Fruit fly (Drosophila melanogaster) whole organism, embryonic: ENCODE measurements around the gene sna.

Experiments
- CG1024 ChIP-seq: fragments of 200-800 bp; sonication (Bioruptor generic); IDR thresholded peaks from 2 replicates; pipeline ENCODE4 v1.3.6; 2022; ENCODE audit warnings: missing biosample characterization, missing genetic modification characterization
- CG10321 ChIP-seq: fragments of 200-800 bp; sonication (Bioruptor generic); IDR thresholded peaks from 2 replicates; pipeline ENCODE4 v1.3.6; 2022; ENCODE audit warnings: missing biosample characterization, missing genetic modification characterization
- CG10654 ChIP-seq: fragments of 200-800 bp; sonication (Bioruptor generic); optimal IDR thresholded peaks from 2 replicates; lab custom pipeline; 2016; ENCODE audit warnings: missing biosample characterization, missing genetic modification characterization
- CG13123 ChIP-seq: fragments of 200-800 bp; sonication (Bioruptor generic); optimal IDR thresholded peaks from 2 replicates; lab custom pipeline; 2016; ENCODE audit warnings: missing biosample characterization, missing genetic modification characterization
- CG14014 ChIP-seq: fragments of 200-800 bp; sonication (Bioruptor generic); IDR thresholded peaks from 2 replicates; pipeline ENCODE4 v1.3.6; 2022; ENCODE audit warnings: missing biosample characterization, missing genetic modification characterization
- CG1529 ChIP-seq: fragments of 200-800 bp; sonication (Bioruptor generic); optimal IDR thresholded peaks from 3 replicates; lab custom pipeline; 2018; ENCODE audit warnings: missing biosample characterization, missing genetic modification characterization
- CG17912 ChIP-seq: fragments of 200-800 bp; sonication (Bioruptor generic); optimal IDR thresholded peaks from 2 replicates; lab custom pipeline; 2018; ENCODE audit warnings: missing biosample characterization, mild to moderate bottlenecking, missing genetic modification characterization
- CG30020 ChIP-seq: fragments of 200-800 bp; optimal IDR thresholded peaks from 2 replicates; lab custom pipeline; 2019; ENCODE audit warnings: missing biosample characterization, mild to moderate bottlenecking, missing genetic modification characterization, moderate library complexity
- CG33557 ChIP-seq: fragments of 200-800 bp; sonication (Bioruptor generic); optimal IDR thresholded peaks from 2 replicates; lab custom pipeline; 2019; ENCODE audit warnings: missing biosample characterization, mild to moderate bottlenecking, missing genetic modification characterization, moderate library complexity
- CG3726 ChIP-seq: fragments of 200-800 bp; sonication (Bioruptor generic); IDR thresholded peaks from 3 replicates; pipeline ENCODE4, ENCODE4 v1.3.6; 2022; ENCODE audit warnings: missing biosample characterization, missing genetic modification characterization
- CG4328 ChIP-seq: fragments of 200-800 bp; sonication (Bioruptor generic); optimal IDR thresholded peaks from 3 replicates; lab custom pipeline; 2017; ENCODE audit warnings: missing biosample characterization, missing genetic modification reagents, missing genetic modification characterization
- CG4617 ChIP-seq: fragments of 200-800 bp; sonication (Bioruptor generic); optimal IDR thresholded peaks from 3 replicates; lab custom pipeline; 2016; ENCODE audit warnings: missing biosample characterization, missing genetic modification characterization, borderline replicate concordance
- CG6683 ChIP-seq: fragments of 200-800 bp; sonication (Bioruptor generic); optimal IDR thresholded peaks from 2 replicates; lab custom pipeline; 2017; ENCODE audit warnings: missing biosample characterization, mild to moderate bottlenecking, missing genetic modification characterization, missing genetic modification reagents
- CG7786 ChIP-seq: fragments of 200-800 bp; sonication (Bioruptor generic); optimal IDR thresholded peaks from 2 replicates; lab custom pipeline; 2016; ENCODE audit warnings: missing biosample characterization, missing genetic modification characterization
- CG9817 ChIP-seq: fragments of 200-800 bp; sonication (Bioruptor generic); optimal IDR thresholded peaks from 2 replicates; lab custom pipeline; 2018; ENCODE audit warnings: missing biosample characterization, mild to moderate bottlenecking, missing genetic modification characterization, moderate library complexity
- CTCF ChIP-seq: fragments of 200-800 bp; sonication (Bioruptor generic); optimal IDR thresholded peaks from 2 replicates; lab custom pipeline; 2017; ENCODE audit warnings: missing biosample characterization, mild to moderate bottlenecking, missing genetic modification characterization, moderate library complexity
- CoRest ChIP-seq: fragments of 200-800 bp; sonication (Bioruptor generic); optimal IDR thresholded peaks from 3 replicates; lab custom pipeline; 2018; ENCODE audit warnings: missing biosample characterization, mild to moderate bottlenecking, missing genetic modification characterization, moderate library complexity
- D19B ChIP-seq: fragments of 200-800 bp; sonication (Bioruptor generic); optimal IDR thresholded peaks from 2 replicates; lab custom pipeline; 2017; ENCODE audit warnings: missing biosample characterization, mild to moderate bottlenecking, missing genetic modification characterization
- Dip3 ChIP-seq: fragments of 200-800 bp; sonication (Bioruptor generic); optimal IDR thresholded peaks from 3 replicates; lab custom pipeline; 2016; ENCODE audit warnings: missing biosample characterization, missing genetic modification characterization
- Dll ChIP-seq: fragments of 200-800 bp; sonication (Bioruptor generic); IDR thresholded peaks from 4 replicates; pipeline ENCODE4 v1.3.6; 2022; ENCODE audit warnings: missing biosample characterization, missing genetic modification characterization; ENCODE audit not compliant: partially characterized antibody
- E2f1 ChIP-seq: fragments of 200-800 bp; sonication (Bioruptor generic); IDR thresholded peaks from 2 replicates; pipeline ENCODE4 v1.3.6; 2022; ENCODE audit warnings: missing biosample characterization, missing genetic modification characterization
- Fer3 ChIP-seq: fragments of 200-800 bp; sonication (Bioruptor generic); optimal IDR thresholded peaks from 2 replicates; lab custom pipeline; 2018; ENCODE audit warnings: missing biosample characterization, mild to moderate bottlenecking, missing genetic modification characterization, moderate library complexity
- H2.0 ChIP-seq: fragments of 200-800 bp; sonication (Bioruptor generic); IDR thresholded peaks from 2 replicates; pipeline ENCODE4 v1.3.6; 2022; ENCODE audit warnings: missing biosample characterization, missing genetic modification characterization
- HLH54F ChIP-seq: fragments of 200-800 bp; sonication (Bioruptor generic); optimal IDR thresholded peaks from 3 replicates; lab custom pipeline; 2016; ENCODE audit warnings: missing biosample characterization, missing genetic modification characterization
- Hmx ChIP-seq: fragments of 200-800 bp; sonication (Bioruptor generic); optimal IDR thresholded peaks from 2 replicates; lab custom pipeline; 2016; ENCODE audit warnings: missing biosample characterization, missing genetic modification characterization
- NK7.1 ChIP-seq: fragments of 200-800 bp; sonication (Bioruptor generic); optimal IDR thresholded peaks from 3 replicates; lab custom pipeline; 2016; ENCODE audit warnings: missing biosample characterization, missing genetic modification characterization
- NfI ChIP-seq: fragments of 200-800 bp; sonication (Bioruptor generic); optimal IDR thresholded peaks from 3 replicates; lab custom pipeline; 2018; ENCODE audit warnings: missing biosample characterization, mild to moderate bottlenecking, missing genetic modification characterization, moderate library complexity
- Rfx ChIP-seq: fragments of 200-800 bp; sonication (Bioruptor generic); IDR thresholded peaks from 2 replicates; pipeline ENCODE4 v1.3.6; 2022; ENCODE audit warnings: missing biosample characterization, missing genetic modification characterization
- Side ChIP-seq: fragments of 200-800 bp; sonication (Bioruptor generic); optimal IDR thresholded peaks from 2 replicates; lab custom pipeline; 2016; ENCODE audit warnings: missing biosample characterization, missing genetic modification characterization
- Stat92E ChIP-seq, 3 experiments: fragments of >200 bp in 2 of 3; fragments of 200-800 bp in 1 of 3; sonication (Bioruptor generic) in 1 of 3; optimal IDR thresholded peaks; 2 replicates each; lab custom pipeline; 2017 to 2019; ENCODE audit warnings: missing biosample characterization in 3 of 3, missing genetic modification characterization in 3 of 3, mild to moderate bottlenecking in 1 of 3, moderate library complexity in 1 of 3
- Xrp1 ChIP-seq: fragments of 200-800 bp; sonication (Bioruptor generic); IDR thresholded peaks from 2 replicates; pipeline ENCODE4 v1.3.6; 2022; ENCODE audit warnings: missing biosample characterization, missing genetic modification characterization
- ab ChIP-seq: fragments of 200-800 bp; sonication (Bioruptor generic); optimal IDR thresholded peaks from 2 replicates; lab custom pipeline; 2016; ENCODE audit warnings: missing biosample characterization, missing genetic modification characterization
- aop ChIP-seq: fragments of 200-800 bp; sonication (Bioruptor generic); IDR thresholded peaks from 2 replicates; pipeline ENCODE4 v1.3.6; 2022; ENCODE audit warnings: missing biosample characterization, missing genetic modification characterization
- ato ChIP-seq: fragments of 200-800 bp; sonication (Bioruptor generic); IDR thresholded peaks from 2 replicates; pipeline ENCODE4 v1.3.6; 2022; ENCODE audit warnings: missing biosample characterization, missing genetic modification characterization; ENCODE audit not compliant: partially characterized antibody
- bab2 ChIP-seq: fragments of 200-800 bp; sonication (Bioruptor generic); optimal IDR thresholded peaks from 2 replicates; lab custom pipeline; 2016; ENCODE audit warnings: missing biosample characterization, missing genetic modification characterization
- corto ChIP-seq: fragments of 200-800 bp; sonication (Bioruptor generic); optimal IDR thresholded peaks from 2 replicates; lab custom pipeline; 2016; ENCODE audit warnings: missing biosample characterization, mild to moderate bottlenecking, missing genetic modification characterization, moderate library complexity
- crol ChIP-seq: fragments of 200-800 bp; sonication (Bioruptor generic); IDR thresholded peaks from 2 replicates; pipeline ENCODE4 v1.3.6; 2022; ENCODE audit warnings: missing biosample characterization, missing genetic modification characterization
- exex ChIP-seq: fragments of 200-800 bp; sonication (Bioruptor generic); optimal IDR thresholded peaks from 4 replicates; lab custom pipeline; 2018; ENCODE audit warnings: missing biosample characterization, mild to moderate bottlenecking, missing genetic modification characterization, moderate library complexity
- gcm2 ChIP-seq: fragments of 200-800 bp; sonication (Bioruptor generic); optimal IDR thresholded peaks from 2 replicates; lab custom pipeline; 2016; ENCODE audit warnings: missing biosample characterization, missing genetic modification characterization
- grau ChIP-seq: fragments of 200-800 bp; optimal IDR thresholded peaks from 3 replicates; lab custom pipeline; 2019; ENCODE audit warnings: missing biosample characterization, mild to moderate bottlenecking, missing genetic modification characterization, moderate library complexity
- jing ChIP-seq: fragments of 200-800 bp; sonication (Bioruptor generic); optimal IDR thresholded peaks from 2 replicates; lab custom pipeline; 2018; ENCODE audit warnings: missing biosample characterization, mild to moderate bottlenecking, missing genetic modification characterization
- knrl ChIP-seq: fragments of 200-800 bp; sonication (Bioruptor generic); IDR thresholded peaks from 3 replicates; pipeline ENCODE4 v1.3.6; 2022; ENCODE audit warnings: missing biosample characterization, missing genetic modification characterization; ENCODE audit not compliant: partially characterized antibody
- pros ChIP-seq: fragments of 200-800 bp; sonication (Bioruptor generic); optimal IDR thresholded peaks from 3 replicates; lab custom pipeline; 2019; ENCODE audit warnings: missing biosample characterization, mild to moderate bottlenecking, missing genetic modification characterization, moderate library complexity
- sim ChIP-seq: fragments of 200-800 bp; sonication (Bioruptor generic); IDR thresholded peaks from 2 replicates; pipeline ENCODE4 v1.3.6; 2022; ENCODE audit warnings: missing biosample characterization, missing genetic modification characterization
- tll ChIP-seq, 2 experiments: fragments of 200-800 bp in 1 of 2; fragments of >200 bp in 1 of 2; sonication (Bioruptor generic) in 1 of 2; optimal IDR thresholded peaks; 2 replicates each; lab custom pipeline; 2017 to 2019; ENCODE audit warnings: missing biosample characterization in 2 of 2, missing genetic modification characterization in 2 of 2, mild to moderate bottlenecking in 1 of 2, moderate library complexity in 1 of 2
- tx ChIP-seq: fragments of 200-800 bp; sonication (Bioruptor generic); optimal IDR thresholded peaks from 2 replicates; lab custom pipeline; 2016; ENCODE audit warnings: missing biosample characterization, missing genetic modification characterization
- unc-4 ChIP-seq: fragments of 200-800 bp; sonication (Bioruptor generic); IDR thresholded peaks from 2 replicates; pipeline ENCODE4 v1.3.6; 2022; ENCODE audit warnings: missing biosample characterization, missing genetic modification characterization; ENCODE audit not compliant: partially characterized antibody
- zf30C ChIP-seq: fragments of 200-800 bp; sonication (Bioruptor generic); optimal IDR thresholded peaks from 3 replicates; lab custom pipeline; 2018; ENCODE audit warnings: missing biosample characterization, mild to moderate bottlenecking, missing genetic modification characterization

sna gene

dm6 chr2L:15498885-15499696, 21.0 kb upstream of the sna start, which contains the start of gene lace (continued):
- TF ChIP-seq Dll (GFP tag; lab: Robert Waterston, UW) (0 out of 4 replicates have a peak, but pooled peaks have one; percentile 31), corto (GFP tag; lab: Kevin White, UChicago) (no peak), NK7.1 (GFP tag; lab: Kevin White, UChicago) (peak; percentile 75), CG1024 (GFP tag; lab: Robert Waterston, UW) (peak; percentile 71), CG4328 (peak; percentile 70), jing (peak; percentile 53), CG3726 (GFP tag; lab: Robert Waterston, UW) (0 out of 3 replicates have a peak, but pooled peaks have one; percentile 37), HLH54F (GFP tag; lab: Kevin White, UChicago) (peak; percentile 79), CG33557 (GFP tag; lab: Kevin White, UChicago) (peak; percentile 40), CG6683 (peak; percentile 46), pros (no peak), grau (tag; lab: Kevin White, UChicago) (peak; percentile 68), Xrp1 (GFP tag; lab: Robert Waterston, UW) (no peak), CG30020 (tag; lab: Kevin White, UChicago) (peak; percentile 23), ab (GFP tag; lab: Kevin White, UChicago) (no peak), CG17912 (GFP tag; lab: Kevin White, UChicago) (peak; percentile 89), unc-4 (GFP tag; lab: Robert Waterston, UW) (peak; percentile 20; the same call in 1 of the 2 replicates), Side (peak; percentile 83), sim (GFP tag; lab: Robert Waterston, UW) (peak; percentile 64; the same call in 1 of the 2 replicates), CG10321 (GFP tag; lab: Robert Waterston, UW) (peak; percentile 45), CG10654 (peak; percentile 82), CG4617 (GFP tag; lab: Kevin White, UChicago) (peak; percentile 51), gcm2 (GFP tag; lab: Kevin White, UChicago) (peak; percentile 28), CG13123 (GFP tag; lab: Kevin White, UChicago) (peak; percentile 68), tll (GFP tag; optimal IDR thresholded peaks at IDR 0.05; lab: Kevin White, UChicago) (peak in 1 of 2 experiments; percentile 59), CG1529 (GFP tag; lab: Kevin White, UChicago) (peak; percentile 38), exex (tag; lab: Kevin White, UChicago) (peak; percentile 56), crol (GFP tag; lab: Robert Waterston, UW) (peak; percentile 14; the same call in 1 of the 2 replicates), CTCF (GFP tag; lab: Kevin White, UChicago) (peak; percentile 94), Rfx (GFP tag; lab: Robert Waterston, UW) (peak; percentile 94), H2.0 (peak; percentile 83), CG9817 (tag; lab: Kevin White, UChicago) (peak; percentile 87), CoRest (tag; lab: Kevin White, UChicago) (peak; percentile 79), aop (GFP tag; lab: Robert Waterston, UW) (peak; percentile 84), E2f1 (GFP tag; lab: Robert Waterston, UW) (peak; percentile 79), Dip3 (GFP tag; lab: Kevin White, UChicago) (peak; percentile 69), Stat92E (GFP tag; optimal IDR thresholded peaks at IDR 0.05; lab: Kevin White, UChicago) (no peak), bab2 (GFP tag; lab: Kevin White, UChicago) (peak; percentile 67), Hmx (GFP tag; lab: Kevin White, UChicago) (no peak), ato (no peak), NfI (GFP tag; lab: Kevin White, UChicago) (peak; percentile 91), tx (GFP tag; lab: Kevin White, UChicago) (peak; percentile 62), zf30C (peak; percentile 76), CG14014 (GFP tag; lab: Robert Waterston, UW) (peak; percentile 76), CG7786 (GFP tag; lab: Kevin White, UChicago) (peak; percentile 74), Fer3 (tag; lab: Kevin White, UChicago) (peak; percentile 65), knrl (GFP tag; lab: Robert Waterston, UW) (peak; percentile 53; the same call in 1 of the 3 replicates), D19B (GFP tag; lab: Kevin White, UChicago) (peak; percentile 58)
